Fruit fly (Drosophila melanogaster): ENCODE measurements around the gene AnxB11.
A peak's percentile ranks its signal among the peaks of the same experiment; 100 is the strongest.

The AnxB11 gene

dm6 chrX:16422466-16423124 is 530 bp upstream of the AnxB11 start, which contains the start of gene hang (continued):
- TF ChIP-seq CG4282 (GFP tag; optimal IDR thresholded peaks at IDR 0.05) (peak; percentile 39), CG1832 (GFP tag; optimal IDR thresholded peaks at IDR 0.05) (no peak), E2f1 (GFP tag; IDR thresholded peaks at IDR 0.05) (peak; percentile 28; the same call in 1 of the 2 replicates), Mrtf (GFP tag; IDR thresholded peaks at IDR 0.05) (no peak), fd3F (GFP tag; optimal IDR thresholded peaks at IDR 0.05) (no peak), CG7271 (tag; optimal IDR thresholded peaks at IDR 0.05) (peak; percentile 20), CG11093 (GFP tag; IDR thresholded peaks at IDR 0.05) (no peak), CG10209 (GFP tag; optimal IDR thresholded peaks at IDR 0.05) (peak; percentile 45), CG2202 (tag; optimal IDR thresholded peaks at IDR 0.05) (peak; percentile 5), CG9797 (GFP tag; optimal IDR thresholded peaks at IDR 0.05) (peak; percentile 91), Neu2 (GFP tag; optimal IDR thresholded peaks at IDR 0.05; ENCODE audit: borderline replicate concordance) (no peak), Gsc (GFP tag; IDR thresholded peaks at IDR 0.05) (no peak), Ada2b (GFP tag; IDR thresholded peaks at IDR 0.05) (no peak), sr (GFP tag; IDR thresholded peaks at IDR 0.05) (0 out of 3 replicates have a peak, but pooled peaks have one; percentile 7), CG13123 (GFP tag; optimal IDR thresholded peaks at IDR 0.05) (no peak), NFAT (GFP tag; IDR thresholded peaks at IDR 0.05) (peak; percentile 66), MESR4 (GFP tag; optimal IDR thresholded peaks at IDR 0.05) (peak; percentile 88), CG1024 (GFP tag; IDR thresholded peaks at IDR 0.05) (peak; percentile 33; the same call in 1 of the 2 replicates), CG17829 (tag; optimal IDR thresholded peaks at IDR 0.05) (peak; percentile 53), CG3281 (GFP tag; optimal IDR thresholded peaks at IDR 0.05) (peak; percentile 53), sim (GFP tag; IDR thresholded peaks at IDR 0.05) (no peak), CG5180 (GFP tag; optimal IDR thresholded peaks at IDR 0.05) (no peak), gsb-n (tag; optimal IDR thresholded peaks at IDR 0.05) (no peak), shn (GFP tag; optimal IDR thresholded peaks at IDR 0.05) (peak; percentile 34), yki (optimal IDR thresholded peaks at IDR 0.05) (no peak), nerfin-2 (GFP tag; IDR thresholded peaks at IDR 0.05; ENCODE audit: partially characterized antibody) (peak; percentile 39), eyg (GFP tag; optimal IDR thresholded peaks at IDR 0.05) (peak; percentile 37), CG1529 (GFP tag; optimal IDR thresholded peaks at IDR 0.05) (no peak), Lpt (GFP tag; optimal IDR thresholded peaks at IDR 0.05) (no peak), CG14050 (GFP tag; IDR thresholded peaks at IDR 0.05) (no peak), tup (GFP tag; optimal IDR thresholded peaks at IDR 0.05) (no peak), bigmax (GFP tag; optimal IDR thresholded peaks at IDR 0.05) (peak; percentile 52), Hr39 (optimal IDR thresholded peaks at IDR 0.05) (no peak), zfh2 (GFP tag; optimal IDR thresholded peaks at IDR 0.05) (no peak), wor (GFP tag; IDR thresholded peaks at IDR 0.05) (no peak), otp (GFP tag; IDR thresholded peaks at IDR 0.05) (peak; percentile 8; the same call in 1 of the 3 replicates), CG4617 (GFP tag; optimal IDR thresholded peaks at IDR 0.05; ENCODE audit: borderline replicate concordance) (peak; percentile 32), Dll (GFP tag; IDR thresholded peaks at IDR 0.05; ENCODE audit: partially characterized antibody) (peak; percentile 66; the same call in 3 of the 4 replicates), cad (GFP tag; optimal IDR thresholded peaks at IDR 0.05) (no peak), sob (GFP tag; IDR thresholded peaks at IDR 0.05) (peak; percentile 57), Jarid2 (GFP tag; optimal IDR thresholded peaks at IDR 0.05) (peak; percentile 84), Dp (GFP tag; optimal IDR thresholded peaks at IDR 0.05) (peak; percentile 70), YL-1 (GFP tag; optimal IDR thresholded peaks at IDR 0.05) (peak; percentile 39), CG9727 (GFP tag; optimal IDR thresholded peaks at IDR 0.05) (peak; percentile 16), CG12219 (GFP tag; optimal IDR thresholded peaks at IDR 0.05) (peak; percentile 5), E2f2 (GFP tag; IDR thresholded peaks at IDR 0.05) (peak; percentile 71), Hr3 (GFP tag; optimal IDR thresholded peaks at IDR 0.05) (no peak), CG3407 (GFP tag; optimal IDR thresholded peaks at IDR 0.05) (peak; percentile 24), CG14014 (GFP tag; IDR thresholded peaks at IDR 0.05) (no peak), pita (GFP tag; optimal IDR thresholded peaks at IDR 0.05) (no peak), CG13296 (GFP tag; optimal IDR thresholded peaks at IDR 0.05) (peak; percentile 39)

All from whole organism, embryonic.